Fruit fly (Drosophila melanogaster) whole organism, wandering third instar larva: ENCODE results near the gene Pgant2.

Experiments
- Abd-B ChIP-seq: fragments of >200 bp; optimal IDR thresholded peaks from 2 replicates; lab custom pipeline; 2017; ENCODE audit warnings: missing biosample characterization, missing genetic modification characterization
- CG32264 ChIP-seq: fragments of 200-800 bp; sonication (Bioruptor generic); optimal IDR thresholded peaks from 2 replicates; lab custom pipeline; 2016; ENCODE audit warnings: missing biosample characterization, missing genetic modification characterization
- CG9705 ChIP-seq: fragments of 200-800 bp; sonication (Bioruptor generic); optimal IDR thresholded peaks from 2 replicates; lab custom pipeline; 2018; ENCODE audit warnings: missing biosample characterization, mild to moderate bottlenecking, missing genetic modification characterization
- CrebA ChIP-seq: fragments of 200-800 bp; sonication (Bioruptor generic); optimal IDR thresholded peaks from 2 replicates; lab custom pipeline; 2016; ENCODE audit warnings: missing biosample characterization, mild to moderate bottlenecking, missing genetic modification characterization, borderline replicate concordance
- Dfd ChIP-seq: fragments of >200 bp; optimal IDR thresholded peaks from 2 replicates; lab custom pipeline; 2017; ENCODE audit warnings: missing biosample characterization, missing genetic modification characterization
- Dif ChIP-seq: fragments of 200-275, 200-300 bp; sonication (Bioruptor generic); optimal IDR thresholded peaks from 2 replicates; lab custom pipeline; 2018; ENCODE audit warnings: missing biosample characterization, missing genetic modification characterization; ENCODE audit not compliant: partially characterized antibody
- GATAd ChIP-seq: sonication (Bioruptor generic); optimal IDR thresholded peaks from 2 replicates; lab custom pipeline; 2016; ENCODE audit warnings: missing biosample characterization, missing genetic modification characterization
- HLH106 ChIP-seq: fragments of 200-800 bp; optimal IDR thresholded peaks from 3 replicates; lab custom pipeline; 2019; ENCODE audit warnings: missing biosample characterization, mild to moderate bottlenecking, missing genetic modification characterization, moderate library complexity
- Hnf4 ChIP-seq: fragments of 200-800 bp; sonication (Bioruptor generic); optimal IDR thresholded peaks from 2 replicates; lab custom pipeline; 2016; ENCODE audit warnings: missing biosample characterization, mild to moderate bottlenecking, missing genetic modification characterization
- Hr78 ChIP-seq: fragments of >200 bp; optimal IDR thresholded peaks from 2 replicates; lab custom pipeline; 2017; ENCODE audit warnings: missing biosample characterization, missing genetic modification characterization
- Hr83 ChIP-seq: fragments of 200-300 bp; sonication (Bioruptor generic); optimal IDR thresholded peaks from 2 replicates; lab custom pipeline; 2016; ENCODE audit warnings: missing biosample characterization, mild to moderate bottlenecking, missing genetic modification characterization, moderate library complexity; ENCODE audit not compliant: poor library complexity, severe bottlenecking
- Jra ChIP-seq: sonication (Bioruptor generic); optimal IDR thresholded peaks from 2 replicates; lab custom pipeline; 2016; ENCODE audit warnings: missing biosample characterization, missing genetic modification characterization
- Mio ChIP-seq: sonication (Bioruptor generic); optimal IDR thresholded peaks from 2 replicates; lab custom pipeline; 2016; ENCODE audit warnings: missing biosample characterization, missing genetic modification characterization
- Myc ChIP-seq: fragments of >200 bp; optimal IDR thresholded peaks from 2 replicates; lab custom pipeline; 2017
- N ChIP-seq: fragments of >200 bp; optimal IDR thresholded peaks from 2 replicates; lab custom pipeline; 2018; ENCODE audit warnings: missing biosample characterization, missing external identifiers, missing genetic modification characterization
- OdsH ChIP-seq: fragments of 200-800 bp; sonication (Bioruptor generic); optimal IDR thresholded peaks from 2 replicates; lab custom pipeline; 2016; ENCODE audit warnings: missing biosample characterization, mild to moderate bottlenecking, missing genetic modification characterization
- Rel ChIP-seq, 2 experiments: fragments of 200-800 bp; sonication (Bioruptor generic) in 1 of 2; optimal IDR thresholded peaks; 2 replicates in 1 of 2; 3 replicates in 1 of 2; lab custom pipeline; 2016 to 2019; ENCODE audit warnings: mild to moderate bottlenecking in 2 of 2, missing biosample characterization in 2 of 2, missing genetic modification characterization in 2 of 2, moderate library complexity in 1 of 2
- Sp1 ChIP-seq: fragments of 200-800 bp; sonication (Bioruptor generic); optimal IDR thresholded peaks from 3 replicates; lab custom pipeline; 2019; ENCODE audit warnings: missing biosample characterization, mild to moderate bottlenecking, missing genetic modification characterization, moderate library complexity
- Vsx2 ChIP-seq: fragments of 200-300, 225-300 bp; sonication (Bioruptor generic); optimal IDR thresholded peaks from 2 replicates; lab custom pipeline; 2018; ENCODE audit warnings: missing biosample characterization, missing genetic modification characterization; ENCODE audit not compliant: partially characterized antibody
- br ChIP-seq: fragments of 200-800 bp; sonication (Bioruptor generic); optimal IDR thresholded peaks from 2 replicates; lab custom pipeline; 2016; ENCODE audit warnings: missing biosample characterization, missing genetic modification characterization
- brk ChIP-seq: fragments of 200-800 bp; sonication (Bioruptor generic); optimal IDR thresholded peaks from 2 replicates; lab custom pipeline; 2016; ENCODE audit warnings: missing biosample characterization, mild to moderate bottlenecking, missing genetic modification characterization
- dl ChIP-seq, 2 experiments: fragments of 175-275, 200-275 bp in 1 of 2; fragments of 200-275 bp in 1 of 2; sonication (Bioruptor generic); optimal IDR thresholded peaks; lab custom pipeline; 2018; ENCODE audit warnings: mild to moderate bottlenecking in 2 of 2, missing biosample characterization in 2 of 2, missing genetic modification characterization in 2 of 2, moderate library complexity in 2 of 2; ENCODE audit not compliant: partially characterized antibody in 2 of 2, insufficient read depth in 1 of 2
- dmrt93B ChIP-seq: fragments of 200-800 bp; sonication (Bioruptor generic); optimal IDR thresholded peaks from 2 replicates; lab custom pipeline; 2018; ENCODE audit warnings: missing biosample characterization, mild to moderate bottlenecking, missing genetic modification characterization
- dsf ChIP-seq: sonication (Bioruptor generic); optimal IDR thresholded peaks from 2 replicates; lab custom pipeline; 2016; ENCODE audit warnings: missing biosample characterization, missing genetic modification characterization, borderline replicate concordance
- ey ChIP-seq: fragments of 200-800 bp; sonication (Bioruptor generic); optimal IDR thresholded peaks from 2 replicates; lab custom pipeline; 2016; ENCODE audit warnings: missing biosample characterization, missing genetic modification characterization
- foxo ChIP-seq, 2 experiments: fragments of 200-800 bp; sonication (Bioruptor generic); optimal IDR thresholded peaks; 2 replicates in 1 of 2; 3 replicates in 1 of 2; lab custom pipeline; 2016 to 2017; ENCODE audit warnings: missing biosample characterization in 2 of 2, missing genetic modification characterization in 2 of 2
- fru ChIP-seq: fragments of 200-800 bp; sonication (Bioruptor generic); optimal IDR thresholded peaks from 3 replicates; lab custom pipeline; 2016; ENCODE audit warnings: missing biosample characterization, mild to moderate bottlenecking, missing genetic modification characterization
- h ChIP-seq: fragments of 200-800 bp; sonication (Bioruptor generic); optimal IDR thresholded peaks from 3 replicates; lab custom pipeline; 2016; ENCODE audit warnings: missing biosample characterization, mild to moderate bottlenecking, missing genetic modification characterization
- jim ChIP-seq: fragments of 175-275, 200-325 bp; sonication (Bioruptor generic); optimal IDR thresholded peaks from 2 replicates; lab custom pipeline; 2016; ENCODE audit warnings: missing biosample characterization, mild to moderate bottlenecking, missing genetic modification characterization
- lola ChIP-seq: fragments of >200 bp; optimal IDR thresholded peaks from 2 replicates; lab custom pipeline; 2017; ENCODE audit warnings: missing biosample characterization, missing genetic modification characterization
- pan ChIP-seq: fragments of >200 bp; optimal IDR thresholded peaks from 2 replicates; lab custom pipeline; 2017
- psq ChIP-seq: fragments of 200-800 bp; sonication (Bioruptor generic); optimal IDR thresholded peaks from 3 replicates; lab custom pipeline; 2017; ENCODE audit warnings: missing biosample characterization, mild to moderate bottlenecking, missing genetic modification characterization, moderate library complexity
- rgr ChIP-seq: fragments of 200-800 bp; sonication (Bioruptor generic); optimal IDR thresholded peaks from 3 replicates; lab custom pipeline; 2016; ENCODE audit warnings: missing biosample characterization, mild to moderate bottlenecking, missing genetic modification characterization
- sage ChIP-seq: fragments of 200-800 bp; sonication (Bioruptor generic); optimal IDR thresholded peaks from 2 replicates; lab custom pipeline; 2016; ENCODE audit warnings: missing biosample characterization, mild to moderate bottlenecking, missing genetic modification characterization
- sv ChIP-seq: fragments of 200-800 bp; sonication (Bioruptor generic); optimal IDR thresholded peaks from 3 replicates; lab custom pipeline; 2016; ENCODE audit warnings: missing biosample characterization, missing genetic modification characterization
- tai ChIP-seq: sonication (Bioruptor generic); optimal IDR thresholded peaks from 2 replicates; lab custom pipeline; 2016; ENCODE audit warnings: missing biosample characterization, missing genetic modification characterization
- usp ChIP-seq: fragments of >200 bp; optimal IDR thresholded peaks from 2 replicates; lab custom pipeline; 2017; ENCODE audit warnings: missing biosample characterization, missing genetic modification characterization
- woc ChIP-seq: sonication (Bioruptor generic); optimal IDR thresholded peaks from 2 replicates; lab custom pipeline; 2016; ENCODE audit warnings: missing biosample characterization, mild to moderate bottlenecking, missing genetic modification characterization

Pgant2 gene

DNA sequence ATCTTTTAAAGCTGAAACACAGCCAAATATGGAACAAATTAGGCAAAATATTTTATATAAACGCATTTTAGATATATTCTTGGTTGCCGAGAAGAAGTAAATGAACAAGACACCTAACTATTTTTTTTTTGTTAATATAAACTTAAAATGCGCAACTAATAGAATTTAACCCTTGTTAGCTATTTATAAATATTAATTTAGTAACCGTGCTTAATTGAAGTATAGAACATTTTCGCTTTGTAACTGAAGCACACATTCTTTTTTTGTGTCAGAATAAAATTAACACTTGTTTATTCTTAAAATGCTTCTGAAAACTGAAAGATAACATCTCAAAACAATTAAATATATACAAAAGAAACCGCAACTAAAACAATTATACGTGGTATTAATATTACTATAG, 38.9 kb downstream of the Pgant2 start, which contains the start of gene Sfp23F:
Gene Sfp23F, minus strand, starts transcription at position 101 of the 400 bp plus-strand sequence.
- no peak for TF ChIP-seq ey (GFP tag; lab: Kevin White, UChicago)
- TF ChIP-seq Jra: no peak
- TF ChIP-seq jim (GFP tag; lab: Kevin White, UChicago): no peak
- no peak for TF ChIP-seq Hr78
- TF ChIP-seq sv: no peak
- TF ChIP-seq tai: no peak
- no peak for TF ChIP-seq N (GFP tag; lab: Kevin White, UChicago)
- no peak for TF ChIP-seq Dfd
- TF ChIP-seq GATAd: no peak
- TF ChIP-seq dsf (GFP tag; lab: Kevin White, UChicago): no peak
- TF ChIP-seq pan (lab: Kevin White, UChicago): no peak
- no peak for TF ChIP-seq dl (GFP tag; optimal IDR thresholded peaks at IDR 0.05; lab: Kevin White, UChicago; ENCODE audit: insufficient read depth in 1 of 2, partially characterized antibody in 2 of 2)
- no peak for TF ChIP-seq Rel (GFP tag; optimal IDR thresholded peaks at IDR 0.05; lab: Kevin White, UChicago)
- TF ChIP-seq Rel (tag; optimal IDR thresholded peaks at IDR 0.05; lab: Kevin White, UChicago): no peak
- TF ChIP-seq foxo (GFP tag; optimal IDR thresholded peaks at IDR 0.05; lab: Kevin White, UChicago): no peak
- TF ChIP-seq, all 38 proteins: peak for 0

DNA sequence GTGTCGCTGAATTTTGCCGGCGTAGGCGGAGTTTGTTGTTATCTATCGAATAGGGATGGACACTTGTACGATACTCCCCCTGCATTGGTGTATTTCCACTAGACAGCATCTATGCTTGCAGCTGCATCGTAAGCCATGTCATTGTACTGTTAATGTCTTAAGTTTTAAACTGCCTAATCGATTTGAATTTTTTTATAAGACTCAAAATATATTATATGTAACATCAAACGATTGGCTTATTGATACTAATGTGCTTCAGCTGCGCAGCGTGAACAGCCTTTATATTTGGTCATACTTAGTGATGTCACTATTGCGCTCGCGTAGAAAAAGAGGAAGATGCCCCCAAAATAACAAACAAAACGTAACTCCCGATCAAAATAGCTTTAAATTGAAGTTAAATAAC, 49.8 kb downstream of the Pgant2 start, which contains the start of the genes CG9662 and Ptpa:
Gene CG9662, minus strand, starts transcription at position 54 of the 403 bp plus-strand sequence.
Gene Ptpa, plus strand, starts transcription at position 319 of the 403 bp plus-strand sequence.
- TF ChIP-seq Hr78 (no peak), psq (GFP tag; lab: Kevin White, UChicago) (peak; percentile 38), lola (GFP tag; lab: Kevin White, UChicago) (no peak), pan (lab: Kevin White, UChicago) (no peak), Hnf4 (GFP tag; lab: Kevin White, UChicago) (peak; percentile 82), CG32264 (GFP tag; lab: Kevin White, UChicago) (peak; percentile 58), foxo (GFP tag; optimal IDR thresholded peaks at IDR 0.05; lab: Kevin White, UChicago) (peak in 1 of 2 experiments; percentile 81), Jra (peak; percentile 53), sv (peak; percentile 46), CrebA (GFP tag; lab: Kevin White, UChicago) (no peak), Hr83 (peak; percentile 9), CG9705 (peak; percentile 59), dsf (GFP tag; lab: Kevin White, UChicago) (peak; percentile 38), dl (GFP tag; optimal IDR thresholded peaks at IDR 0.05; lab: Kevin White, UChicago; ENCODE audit: insufficient read depth in 1 of 2, partially characterized antibody in 2 of 2) (no peak), tai (no peak), Vsx2 (GFP tag; lab: Kevin White, UChicago) (no peak), ey (GFP tag; lab: Kevin White, UChicago) (peak; percentile 79), Mio (GFP tag; lab: Kevin White, UChicago) (no peak), Abd-B (no peak), Dif (GFP tag; lab: Kevin White, UChicago) (no peak), Sp1 (peak; percentile 63), h (peak; percentile 71), HLH106 (peak; percentile 77), jim (GFP tag; lab: Kevin White, UChicago) (peak; percentile 0), OdsH (GFP tag; lab: Kevin White, UChicago) (peak; percentile 42), N (GFP tag; lab: Kevin White, UChicago) (no peak), Rel (GFP tag; optimal IDR thresholded peaks at IDR 0.05; lab: Kevin White, UChicago) (no peak), Rel (tag; optimal IDR thresholded peaks at IDR 0.05; lab: Kevin White, UChicago) (peak; percentile 53), br (peak; percentile 54), usp (GFP tag; lab: Kevin White, UChicago) (no peak), Dfd (no peak), fru (GFP tag; lab: Kevin White, UChicago) (peak; percentile 72), dmrt93B (GFP tag; lab: Kevin White, UChicago) (peak; percentile 64), Myc (peak; percentile 29), GATAd (no peak), brk (GFP tag; lab: Kevin White, UChicago) (no peak), rgr (GFP tag; lab: Kevin White, UChicago) (peak; percentile 73), sage (GFP tag; lab: Kevin White, UChicago) (no peak), woc (GFP tag; lab: Kevin White, UChicago) (peak; percentile 79)
